Worm (Caenorhabditis elegans) whole organism, L3 larva: ENCODE data around the gene tkt-1.

Source experiments
- ceh-82 ChIP-seq: fragments of 150-350 bp; optimal IDR thresholded peaks from 2 replicates; lab custom pipeline; 2014; ENCODE audit warnings: missing biosample characterization, missing genetic modification characterization
- egl-27 ChIP-seq: sonication (generic microtip); optimal IDR thresholded peaks from 4 replicates; lab custom pipeline; 2017; ENCODE audit warnings: missing biosample characterization, missing genetic modification reagents, missing genetic modification characterization
- fkh-10 ChIP-seq: sonication (generic microtip); optimal IDR thresholded peaks from 2 replicates; lab custom pipeline; 2017; ENCODE audit warnings: missing biosample characterization, missing genetic modification reagents, missing genetic modification characterization
- jun-1 ChIP-seq: fragments of 150-350 bp; optimal IDR thresholded peaks from 2 replicates; lab custom pipeline; 2014; ENCODE audit warnings: missing biosample characterization, missing genetic modification reagents, missing genetic modification characterization
- lin-39 ChIP-seq: fragments of 150-350 bp; optimal IDR thresholded peaks from 2 replicates; lab custom pipeline; 2018; ENCODE audit warnings: missing biosample characterization, missing genetic modification reagents, missing genetic modification characterization
- mdl-1 ChIP-seq: fragments of 150-350 bp; optimal IDR thresholded peaks from 2 replicates; lab custom pipeline; 2014; ENCODE audit warnings: missing biosample characterization, missing genetic modification characterization
- nhr-77 ChIP-seq: fragments of 150-350 bp; optimal IDR thresholded peaks from 2 replicates; lab custom pipeline; 2014; ENCODE audit warnings: missing biosample characterization, missing genetic modification characterization
- skn-1 ChIP-seq: fragments of 150-350 bp; optimal IDR thresholded peaks from 2 replicates; lab custom pipeline; 2014; ENCODE audit warnings: missing biosample characterization, missing genetic modification characterization
- snpc-4 ChIP-seq: fragments of 150-350 bp; optimal IDR thresholded peaks from 2 replicates; lab custom pipeline; 2014; ENCODE audit warnings: missing biosample characterization, missing genetic modification characterization
- tbx-2 ChIP-seq: sonication (generic microtip); optimal IDR thresholded peaks from 2 replicates; lab custom pipeline; 2016; ENCODE audit warnings: mild to moderate bottlenecking, missing genetic modification characterization, missing compliant biosample characterization

ce11 chrIV:10269137-10269933 lies 25.9 kb downstream of the tkt-1 start, which contains the start of the genes nspd-7 and Y43C5A.2:
- TF ChIP-seq fkh-10 (GFP tag; lab: Kevin White, UChicago), result no peak
- no peak for TF ChIP-seq jun-1 (tag; lab: Kevin White, UChicago)
- TF ChIP-seq tbx-2 (tag; lab: Kevin White, UChicago), result no peak
- no peak for TF ChIP-seq snpc-4
- TF ChIP-seq lin-39, result no peak
- no peak for TF ChIP-seq nhr-77
- no peak for TF ChIP-seq mdl-1 (tag; lab: Kevin White, UChicago)
- TF ChIP-seq egl-27, result no peak
- no peak for TF ChIP-seq ceh-82 (tag; lab: Kevin White, UChicago)
- TF ChIP-seq skn-1 (tag; lab: Kevin White, UChicago), result no peak
